Worm (Caenorhabditis elegans) whole organism, L4 larva: ENCODE measurements around the gene C32C4.3.
"Not testable (repeated sequence)": the region's sequence is repeated elsewhere in the genome, so short reads cannot be mapped to it uniquely, and the experiment has no call there.

Experiments used
- F26F4.8 ChIP-seq: fragments of 200-800 bp; sonication (Bioruptor generic); conservative IDR thresholded peaks from 2 replicates; pipeline ENCODE4 v1.3.6; 2022; ENCODE audit warnings: missing genetic modification characterization, missing compliant biosample characterization
- F37D6.2 ChIP-seq: sonication (generic microtip); optimal IDR thresholded peaks from 2 replicates; lab custom pipeline; 2016; ENCODE audit warnings: mild to moderate bottlenecking, missing genetic modification characterization, missing compliant biosample characterization
- F49E8.2 ChIP-seq: sonication (generic microtip); optimal IDR thresholded peaks from 2 replicates; lab custom pipeline; 2016; ENCODE audit warnings: missing compliant biosample characterization, mild to moderate bottlenecking, missing genetic modification characterization, borderline replicate concordance
- T26A8.4 ChIP-seq: fragments of 200-800 bp; sonication (Bioruptor generic); IDR thresholded peaks from 2 replicates; pipeline ENCODE4 v1.3.6; 2022; ENCODE audit warnings: missing genetic modification characterization, missing compliant biosample characterization
- aha-1 ChIP-seq: fragments of 150-350 bp; peaks from one replicate; lab custom pipeline; 2014; ENCODE audit warnings: missing biosample characterization, missing genetic modification characterization
- ceh-44 ChIP-seq: fragments of 200-800 bp; sonication (Bioruptor generic); IDR thresholded peaks from 2 replicates; pipeline ENCODE4 v1.3.6; 2022; ENCODE audit warnings: missing genetic modification reagents, missing genetic modification characterization, missing compliant biosample characterization
- ceh-62 ChIP-seq: sonication (generic microtip); optimal IDR thresholded peaks from 2 replicates; lab custom pipeline; 2017; ENCODE audit warnings: missing biosample characterization, missing genetic modification characterization
- ceh-82 ChIP-seq: sonication (generic microtip); optimal IDR thresholded peaks from 2 replicates; lab custom pipeline; 2017; ENCODE audit warnings: missing biosample characterization, missing genetic modification characterization
- ces-1 ChIP-seq: fragments of 150-350 bp; sonication (generic microtip); optimal IDR thresholded peaks from 4 replicates; lab custom pipeline; 2014; ENCODE audit warnings: missing biosample characterization, missing genetic modification reagents, missing genetic modification characterization
- daf-8 ChIP-seq: fragments of 200-800 bp; sonication (Bioruptor generic); IDR thresholded peaks from 2 replicates; pipeline ENCODE4 v1.3.6; 2022; ENCODE audit warnings: missing genetic modification characterization, missing compliant biosample characterization
- dmd-6 ChIP-seq: fragments of 200-800 bp; sonication (Bioruptor generic); IDR thresholded peaks from 2 replicates; pipeline ENCODE4 v1.3.6; 2022; ENCODE audit warnings: missing genetic modification reagents, missing genetic modification characterization, missing compliant biosample characterization
- fkh-10 ChIP-seq: fragments of 150-350 bp; optimal IDR thresholded peaks from 2 replicates; lab custom pipeline; 2014; ENCODE audit warnings: missing biosample characterization, missing genetic modification reagents, missing genetic modification characterization
- jun-1 ChIP-seq: fragments of 150-350 bp; optimal IDR thresholded peaks from 2 replicates; lab custom pipeline; 2014; ENCODE audit warnings: missing biosample characterization, missing genetic modification reagents, missing genetic modification characterization
- lim-7 ChIP-seq: fragments of 200-800 bp; sonication (Bioruptor generic); IDR thresholded peaks from 2 replicates; pipeline ENCODE4 v1.3.6; 2022; ENCODE audit warnings: missing genetic modification characterization, missing compliant biosample characterization
- madf-5 ChIP-seq, 2 experiments: fragments of 200-800 bp; sonication (Bioruptor generic); IDR thresholded peaks; 2 replicates each; pipeline ENCODE4 v1.3.6; 2022; ENCODE audit warnings: missing compliant biosample characterization in 2 of 2, missing genetic modification characterization in 2 of 2
- mxl-2 ChIP-seq: fragments of 200-800 bp; sonication (Bioruptor generic); conservative IDR thresholded peaks from 2 replicates; pipeline ENCODE4 v1.3.6; 2022; ENCODE audit warnings: missing genetic modification reagents, missing genetic modification characterization, missing compliant biosample characterization
- nhr-102 ChIP-seq: sonication (generic microtip); optimal IDR thresholded peaks from 2 replicates; lab custom pipeline; 2016; ENCODE audit warnings: mild to moderate bottlenecking, missing genetic modification characterization, moderate library complexity, missing compliant biosample characterization
- nhr-41 ChIP-seq: fragments of 200-800 bp; sonication (Bioruptor generic); IDR thresholded peaks from 2 replicates; pipeline ENCODE4 v1.3.6; 2022; ENCODE audit warnings: missing genetic modification reagents, missing genetic modification characterization, missing compliant biosample characterization
- nhr-42 ChIP-seq: fragments of 200-800 bp; sonication (Bioruptor generic); IDR thresholded peaks from 2 replicates; pipeline ENCODE4 v1.3.6; 2022; ENCODE audit warnings: missing genetic modification characterization, missing compliant biosample characterization
- nhr-6 ChIP-seq: fragments of 150-350 bp; optimal IDR thresholded peaks from 2 replicates; lab custom pipeline; 2014; ENCODE audit warnings: missing biosample characterization, missing genetic modification characterization
- nhr-76 ChIP-seq: fragments of 150-350 bp; optimal IDR thresholded peaks from 2 replicates; lab custom pipeline; 2014; ENCODE audit warnings: missing biosample characterization, missing genetic modification characterization
- nhr-77 ChIP-seq: fragments of 150-350 bp; optimal IDR thresholded peaks from 2 replicates; lab custom pipeline; 2014; ENCODE audit warnings: missing biosample characterization, missing genetic modification characterization
- pha-4 ChIP-seq, 2 experiments: fragments of 150-350 bp in 1 of 2; fragments of 200-800 bp in 1 of 2; sonication (Bioruptor generic) in 1 of 2; IDR thresholded peaks in 1 of 2; optimal IDR thresholded peaks in 1 of 2; 2 replicates each; pipeline versions ENCODE4 v1.3.6 to Lab custom; 2014 to 2022; ENCODE audit warnings: missing genetic modification characterization in 2 of 2, missing genetic modification reagents in 2 of 2, missing biosample characterization in 1 of 2, missing compliant biosample characterization in 1 of 2
- php-3 ChIP-seq: fragments of 200-800 bp; sonication (Bioruptor generic); IDR thresholded peaks from 2 replicates; pipeline ENCODE4 v1.3.6; 2022; ENCODE audit warnings: missing genetic modification reagents, missing genetic modification characterization, missing compliant biosample characterization
- rbr-2 ChIP-seq: sonication (generic microtip); optimal IDR thresholded peaks from 2 replicates; lab custom pipeline; 2016; ENCODE audit warnings: missing genotype, missing genetic modification characterization, missing compliant biosample characterization
- snpc-1.2 ChIP-seq: fragments of 200-800 bp; sonication (Bioruptor generic); IDR thresholded peaks from 2 replicates; pipeline ENCODE4 v1.3.6; 2022; ENCODE audit warnings: missing genetic modification reagents, missing genetic modification characterization, missing compliant biosample characterization
- snpc-4 ChIP-seq: fragments of 150-350 bp; optimal IDR thresholded peaks from 2 replicates; lab custom pipeline; 2014; ENCODE audit warnings: missing biosample characterization, missing genetic modification characterization
- spr-3 ChIP-seq: fragments of 200-800 bp; sonication (Bioruptor generic); optimal IDR thresholded peaks from 2 replicates; lab custom pipeline; 2018; ENCODE audit warnings: mild to moderate bottlenecking, missing genetic modification characterization, missing compliant biosample characterization
- tag-97 ChIP-seq: fragments of 200-800 bp; sonication (Bioruptor generic); IDR thresholded peaks from 2 replicates; pipeline ENCODE4 v1.3.6; 2022; ENCODE audit warnings: missing genetic modification characterization, missing compliant biosample characterization
- unc-62 ChIP-seq, 3 experiments: fragments of 150-350 bp in 1 of 3; sonication (generic microtip); optimal IDR thresholded peaks in 2 of 3; peaks in 1 of 3; 1 replicate in 1 of 3; 2 replicates in 2 of 3; lab custom pipeline; 2014 to 2017; ENCODE audit warnings: missing biosample characterization in 3 of 3, missing genetic modification characterization in 3 of 3, missing genetic modification reagents in 3 of 3, missing genotype in 1 of 3
- zip-2 ChIP-seq: fragments of 150-350 bp; optimal IDR thresholded peaks from 2 replicates; lab custom pipeline; 2014; ENCODE audit warnings: missing biosample characterization, missing genetic modification characterization

Gene C32C4.3

ce11 chrV:10640977-10641376 lies 6.0 kb downstream of the C32C4.3 start:
- TF ChIP-seq spr-3 (GFP tag; lab: Kevin White, UChicago) (no peak), aha-1 (tag; lab: Kevin White, UChicago) (peak; percentile 73), fkh-10 (GFP tag; lab: Kevin White, UChicago) (peak; percentile 29), unc-62 (GFP tag; optimal IDR thresholded peaks at IDR 0.05 in 1 of 2; lab: Kevin White, UChicago) (peak in 1 of 2 experiments; percentile 51), unc-62 (tag; optimal IDR thresholded peaks at IDR 0.05; lab: Kevin White, UChicago) (no peak)
- TF ChIP-seq, all 104 proteins: peak for 3

ce11 chrV:10638515-10638914 lies 8.4 kb downstream of the C32C4.3 start:
- TF ChIP-seq pha-4 (GFP tag; IDR thresholded peaks at IDR 0.05; lab: Robert Waterston, UW) (peak; percentile 47; the same call in 1 of the 2 replicates), F26F4.8 (GFP tag; lab: Robert Waterston, UW) (0 out of 2 replicates have a peak, but pooled peaks have one; percentile 33)
- not testable (repeated sequence) for TF ChIP-seq pha-4 (tag; optimal IDR thresholded peaks at IDR 0.05; lab: Kevin White, UChicago)

- TF ChIP-seq nhr-76 (no peak), nhr-6 (tag; lab: Kevin White, UChicago) (no peak), snpc-1.2 (GFP tag; lab: Robert Waterston, UW) (no peak), nhr-102 (no peak)
These were observed 11.2 kb downstream of the C32C4.3 start, which contains the start of gene kvs-2 for ce11 chrV:10635722-10636121. Gene kvs-2 (plus strand): TSS chrV:10636022.

ce11 chrV:10632758-10633157 lies 14.2 kb downstream of the C32C4.3 start, which contains the start of gene mab-23:
Gene mab-23 (plus strand): TSS chrV:10633058.
- TF ChIP-seq ceh-82 (tag; lab: Kevin White, UChicago) (no peak), jun-1 (tag; lab: Kevin White, UChicago) (no peak), nhr-77 (tag; lab: Kevin White, UChicago) (no peak), ceh-44 (GFP tag; lab: Robert Waterston, UW) (no peak)

DNA sequence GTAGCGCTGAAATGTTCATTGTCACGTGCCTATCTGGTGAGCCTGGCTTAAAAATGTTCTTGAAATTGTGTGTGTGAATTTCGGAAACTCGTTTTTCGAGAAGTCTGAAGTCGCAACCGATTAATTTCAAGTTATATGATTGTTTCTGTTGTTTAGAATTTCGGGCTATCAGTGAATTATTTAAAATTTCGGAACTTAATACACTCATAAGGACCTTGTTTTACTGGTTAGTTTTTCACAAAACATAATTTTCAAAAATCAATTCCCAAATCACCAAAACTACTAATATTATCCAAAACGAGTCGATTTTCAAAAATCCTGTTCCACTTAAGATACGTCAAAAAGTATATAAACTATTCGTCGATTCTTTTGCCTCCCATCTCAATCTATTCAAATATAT lies 16.4 kb downstream of the C32C4.3 start:
- no peak for TF ChIP-seq zip-2 (tag; lab: Kevin White, UChicago)
- no peak for TF ChIP-seq tag-97
- TF ChIP-seq aha-1 (tag; lab: Kevin White, UChicago), result peak; percentile 42
- TF ChIP-seq nhr-42 (GFP tag; lab: Robert Waterston, UW), result no peak
- no peak for TF ChIP-seq ceh-62 (tag; lab: Kevin White, UChicago)
- no peak for TF ChIP-seq php-3 (GFP tag; lab: Robert Waterston, UW)
- TF ChIP-seq snpc-1.2 (GFP tag; lab: Robert Waterston, UW), result no peak
- no peak for TF ChIP-seq ceh-82 (tag; lab: Kevin White, UChicago)
- no peak for TF ChIP-seq F49E8.2 (tag; lab: Kevin White, UChicago)
- TF ChIP-seq unc-62 (GFP tag; optimal IDR thresholded peaks at IDR 0.05 in 1 of 2; lab: Kevin White, UChicago), result peak in 1 of 2 experiments; percentile 98
- TF ChIP-seq unc-62 (tag; optimal IDR thresholded peaks at IDR 0.05; lab: Kevin White, UChicago), result no peak
- TF ChIP-seq snpc-4 (tag; lab: Kevin White, UChicago), result no peak
- TF ChIP-seq nhr-77 (tag; lab: Kevin White, UChicago), result no peak
- TF ChIP-seq nhr-6 (tag; lab: Kevin White, UChicago), result no peak
- TF ChIP-seq, all 104 proteins: peak for 2

DNA sequence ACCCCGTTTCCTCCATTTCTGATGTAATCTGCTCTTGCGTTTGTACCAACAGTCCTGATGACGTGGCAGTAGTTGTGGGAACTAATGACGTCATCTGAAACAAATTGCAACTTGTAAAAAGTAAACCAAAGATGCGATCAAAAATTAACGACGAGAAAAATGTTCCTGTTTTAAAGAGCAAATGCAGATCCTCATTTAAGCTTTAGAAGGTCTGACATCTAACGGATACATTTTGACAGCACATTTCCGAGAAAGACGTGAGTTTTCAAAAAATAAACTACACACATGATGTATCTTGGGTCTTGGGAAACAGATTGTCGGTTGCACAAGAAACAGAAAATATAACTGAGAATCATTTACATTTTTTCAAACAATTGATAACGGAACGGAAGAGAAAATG lies 31.4 kb downstream of the C32C4.3 start, which contains the start of gene H09F14.1:
Gene H09F14.1 (minus strand): TSS at position 101 of the 400 bp plus-strand sequence.
- TF ChIP-seq madf-5 (GFP tag; IDR thresholded peaks at IDR 0.05; lab: Robert Waterston, UW) (no peak), T26A8.4 (GFP tag; lab: Robert Waterston, UW) (no peak), F37D6.2 (no peak), mxl-2 (GFP tag; lab: Robert Waterston, UW) (no peak), daf-8 (no peak), rbr-2 (tag; lab: Kevin White, UChicago) (no peak), dmd-6 (GFP tag; lab: Robert Waterston, UW) (no peak), lim-7 (GFP tag; lab: Robert Waterston, UW) (no peak), F49E8.2 (tag; lab: Kevin White, UChicago) (no peak), ces-1 (GFP tag; lab: Kevin White, UChicago) (no peak), nhr-41 (GFP tag; lab: Robert Waterston, UW) (no peak)
